Fruit fly (Drosophila melanogaster): Measurements from ENCODE around the gene wdb.

DNA sequence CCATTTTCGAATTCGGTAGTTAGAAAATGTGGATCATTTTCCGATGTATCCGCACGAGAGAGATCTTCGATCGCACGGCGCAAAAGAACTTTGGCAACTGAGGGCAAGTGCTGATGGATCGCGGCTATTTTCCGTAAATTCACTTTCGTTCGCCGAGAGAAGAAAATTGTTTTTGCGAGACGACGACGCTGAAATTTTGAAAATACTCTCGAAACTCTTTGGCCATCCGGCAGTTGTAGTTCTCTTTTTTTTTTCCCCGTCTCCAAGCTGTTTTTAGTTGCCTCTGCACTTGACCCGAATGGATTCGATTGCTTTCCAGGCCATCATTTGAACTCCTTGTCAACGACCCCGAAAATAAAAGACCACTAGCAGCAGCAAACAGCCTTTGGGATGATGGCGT lies 43.9 kb upstream of the wdb start, which contains the start of gene CG5612:
- TF ChIP-seq br (GFP tag; optimal IDR thresholded peaks at IDR 0.05) (no peak), Hnf4 (GFP tag; optimal IDR thresholded peaks at IDR 0.05) (no peak), sv (GFP tag; optimal IDR thresholded peaks at IDR 0.05) (no peak), lola (GFP tag; optimal IDR thresholded peaks at IDR 0.05) (no peak), brk (GFP tag; optimal IDR thresholded peaks at IDR 0.05) (no peak), Dif (GFP tag; optimal IDR thresholded peaks at IDR 0.05; ENCODE audit: partially characterized antibody) (no peak), pan (optimal IDR thresholded peaks at IDR 0.05) (no peak), fru (GFP tag; optimal IDR thresholded peaks at IDR 0.05) (no peak), HLH106 (tag; optimal IDR thresholded peaks at IDR 0.05) (no peak), Vsx2 (GFP tag; optimal IDR thresholded peaks at IDR 0.05; ENCODE audit: partially characterized antibody) (no peak), Hr78 (GFP tag; optimal IDR thresholded peaks at IDR 0.05) (no peak), Abd-B (GFP tag; optimal IDR thresholded peaks at IDR 0.05) (no peak), OdsH (GFP tag; optimal IDR thresholded peaks at IDR 0.05) (no peak), psq (GFP tag; optimal IDR thresholded peaks at IDR 0.05) (no peak)
